Fruit fly (Drosophila melanogaster): Measurements from ENCODE around the gene BBS8.

DNA sequence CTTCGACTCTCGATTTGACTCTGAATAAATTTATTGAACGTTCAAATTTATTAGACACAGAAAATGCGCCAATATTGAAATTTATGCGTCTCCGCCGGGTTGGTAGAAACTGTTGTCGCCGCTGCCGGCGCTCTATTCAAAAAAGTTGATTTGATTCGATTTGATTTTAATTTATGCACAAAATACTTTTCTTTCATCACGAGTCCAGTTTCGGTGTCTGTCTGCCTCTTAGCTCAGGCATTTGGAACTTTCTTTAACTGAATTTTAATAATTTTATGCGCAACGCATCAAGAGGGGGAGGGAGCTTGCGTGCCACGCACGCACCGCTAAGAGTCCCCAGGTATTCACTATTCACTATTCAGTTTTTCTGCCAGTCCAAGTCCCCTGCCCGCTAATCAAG, 14.8 kb downstream of the BBS8 start:
- no peak for TF ChIP-seq Smox (GFP tag; optimal IDR thresholded peaks at IDR 0.05)
- TF ChIP-seq CG6854 (GFP tag; optimal IDR thresholded peaks at IDR 0.05): no peak
- TF ChIP-seq CG8632 (GFP tag; optimal IDR thresholded peaks at IDR 0.05): no peak
- no peak for TF ChIP-seq net (GFP tag; optimal IDR thresholded peaks at IDR 0.05)
- TF ChIP-seq Hr4 (GFP tag; optimal IDR thresholded peaks at IDR 0.05): no peak
- TF ChIP-seq vri (GFP tag; optimal IDR thresholded peaks at IDR 0.05): no peak
- no peak for TF ChIP-seq CG16779 (tag; optimal IDR thresholded peaks at IDR 0.05)
- TF ChIP-seq CG8119 (GFP tag; IDR thresholded peaks at IDR 0.05): no peak
- no peak for TF ChIP-seq Hr39 (GFP tag; optimal IDR thresholded peaks at IDR 0.05)
- TF ChIP-seq salr (GFP tag; optimal IDR thresholded peaks at IDR 0.05): no peak
- no peak for TF ChIP-seq eg (GFP tag; IDR thresholded peaks at IDR 0.05)

Measured in whole organism, prepupa.